Fruit fly (Drosophila melanogaster) whole organism, embryonic: ENCODE measurements around the gene tai.

Experiments
- CG1792 ChIP-seq: fragments of 200-800 bp; sonication (Bioruptor generic); optimal IDR thresholded peaks from 2 replicates; lab custom pipeline; 2016; ENCODE audit warnings: missing biosample characterization, missing genetic modification characterization
- CG8478 ChIP-seq: fragments of >200 bp; optimal IDR thresholded peaks from 2 replicates; lab custom pipeline; 2018
- CTCF ChIP-seq: fragments of 200-800 bp; sonication (Bioruptor generic); optimal IDR thresholded peaks from 2 replicates; lab custom pipeline; 2017; ENCODE audit warnings: missing biosample characterization, mild to moderate bottlenecking, missing genetic modification characterization, moderate library complexity
- Dek ChIP-seq: fragments of 200-800 bp; sonication (Bioruptor generic); optimal IDR thresholded peaks from 3 replicates; lab custom pipeline; 2019; ENCODE audit warnings: missing biosample characterization, mild to moderate bottlenecking, missing genetic modification characterization, moderate library complexity
- HmgZ ChIP-seq: fragments of 200-800 bp; sonication (Bioruptor generic); optimal IDR thresholded peaks from 2 replicates; lab custom pipeline; 2018; ENCODE audit warnings: missing biosample characterization, mild to moderate bottlenecking, missing genetic modification characterization
- dmrt99B ChIP-seq: fragments of 200-800 bp; sonication (Bioruptor generic); optimal IDR thresholded peaks from 2 replicates; lab custom pipeline; 2018; ENCODE audit warnings: missing biosample characterization, mild to moderate bottlenecking, missing genetic modification characterization, moderate library complexity
- unc-4 ChIP-seq: fragments of 200-800 bp; sonication (Bioruptor generic); IDR thresholded peaks from 2 replicates; pipeline ENCODE4 v1.3.6; 2022; ENCODE audit warnings: missing biosample characterization, missing genetic modification characterization; ENCODE audit not compliant: partially characterized antibody

dm6 chr2L:9172866-9173265 is 6.3 kb downstream of the tai start:
- TF ChIP-seq CG8478, result no peak
- no peak for TF ChIP-seq CG1792 (GFP tag; lab: Kevin White, UChicago)
- TF ChIP-seq HmgZ, result no peak
- TF ChIP-seq CTCF (GFP tag; lab: Kevin White, UChicago), result no peak
- no peak for TF ChIP-seq Dek (tag; lab: Kevin White, UChicago)
- TF ChIP-seq dmrt99B (tag; lab: Kevin White, UChicago), result no peak
- TF ChIP-seq unc-4, result no peak
